Worm (Caenorhabditis elegans): Measurements from ENCODE around the gene dpy-9.

ce11 chrIV:288027-288426 is 29.0 kb upstream of the dpy-9 start, which contains the start of gene T21D12.14:
- TF ChIP-seq ZK546.5 (tag; optimal IDR thresholded peaks at IDR 0.05) (no peak), nfya-1 (tag; optimal IDR thresholded peaks at IDR 0.05; ENCODE audit: insufficient read depth) (no peak), nhr-76 (tag; optimal IDR thresholded peaks at IDR 0.05) (no peak), unc-62 (GFP tag; optimal IDR thresholded peaks at IDR 0.05) (no peak), egl-5 (tag; optimal IDR thresholded peaks at IDR 0.05) (no peak), sea-2 (GFP tag; optimal IDR thresholded peaks at IDR 0.05) (no peak), ceh-16 (tag; optimal IDR thresholded peaks at IDR 0.05) (no peak), elt-1 (tag; optimal IDR thresholded peaks at IDR 0.05) (no peak), aly-2 (tag; optimal IDR thresholded peaks at IDR 0.05) (no peak), fos-1 (tag; optimal IDR thresholded peaks at IDR 0.05) (no peak), fkh-10 (GFP tag; optimal IDR thresholded peaks at IDR 0.05) (no peak)

Data from whole organism, L3 larva.